Fruit fly (Drosophila melanogaster) S2 (cell line): ENCODE data around the gene stx.

ENCODE experiments used
- CG8478 ChIP-seq: fragments of >200 bp; optimal IDR thresholded peaks from 2 replicates; lab custom pipeline; 2018
- CTCF ChIP-seq, 2 experiments: fragments of >200 bp; optimal IDR thresholded peaks; 2 replicates each; lab custom pipeline; 2018

- TF ChIP-seq CG8478 (lab: Kevin White, UChicago) (no peak), CTCF (optimal IDR thresholded peaks at IDR 0.05; lab: Kevin White, UChicago) (no peak)
These were observed 22.7 kb upstream of the stx start for dm6 chrX:10767350-10768005.
